Worm (Caenorhabditis elegans): ENCODE data around the gene srg-13.

srg-13 gene

ce11 chrIII:4703932-4704454, 31.9 kb downstream of the srg-13 start, which contains the start of the genes clp-2 and mrpl-16:
Gene clp-2, minus strand, starts transcription at chrIII:4704025.
Gene mrpl-16, plus strand, starts transcription at chrIII:4704404.
- TF ChIP-seq nhr-2 (tag; optimal IDR thresholded peaks at IDR 0.05) (no peak), pha-4 (tag; optimal IDR thresholded peaks at IDR 0.05) (no peak), mab-5 (tag; optimal IDR thresholded peaks at IDR 0.05) (no peak), lin-32 (GFP tag; optimal IDR thresholded peaks at IDR 0.05) (no peak), nhr-28 (tag; optimal IDR thresholded peaks at IDR 0.05) (no peak), zip-8 (tag; optimal IDR thresholded peaks at IDR 0.05) (no peak), hlh-1 (tag; optimal IDR thresholded peaks at IDR 0.05) (no peak), mls-2 (tag; optimal IDR thresholded peaks at IDR 0.05) (no peak), ceh-83 (GFP tag; optimal IDR thresholded peaks at IDR 0.05) (no peak), ces-1 (GFP tag; optimal IDR thresholded peaks at IDR 0.05) (no peak), ceh-39 (tag; optimal IDR thresholded peaks at IDR 0.05) (no peak), unc-62 (GFP tag; optimal IDR thresholded peaks at IDR 0.05) (no peak), drap-1 (GFP tag; optimal IDR thresholded peaks at IDR 0.05) (no peak), ham-2 (GFP tag; optimal IDR thresholded peaks at IDR 0.05) (no peak), flh-1 (GFP tag; optimal IDR thresholded peaks at IDR 0.05) (no peak), cnd-1 (tag; optimal IDR thresholded peaks at IDR 0.05) (no peak), ztf-11 (tag; optimal IDR thresholded peaks at IDR 0.05) (no peak)

- no peak for TF ChIP-seq nhr-28 (tag; optimal IDR thresholded peaks at IDR 0.05)
- no peak for TF ChIP-seq ces-1 (GFP tag; optimal IDR thresholded peaks at IDR 0.05)
- TF ChIP-seq zip-8 (tag; optimal IDR thresholded peaks at IDR 0.05) = no peak
- TF ChIP-seq mls-2 (tag; optimal IDR thresholded peaks at IDR 0.05) = no peak
- TF ChIP-seq ceh-43 (GFP tag; optimal IDR thresholded peaks at IDR 0.05) = no peak
- no peak for TF ChIP-seq unc-62 (GFP tag; optimal IDR thresholded peaks at IDR 0.05)
- TF ChIP-seq blmp-1 (tag; optimal IDR thresholded peaks at IDR 0.05) = no peak
Measured at ce11 chrIII:4705207-4705606, 33.2 kb downstream of the srg-13 start, which contains the start of gene pgap-2. Gene pgap-2, plus strand, starts transcription at chrIII:4705507.

ce11 chrIII:4706678-4707077, 34.6 kb downstream of the srg-13 start, which contains the start of gene T04A8.13:
Gene T04A8.13, plus strand, starts transcription at chrIII:4706978.
- no peak for TF ChIP-seq bed-3 (GFP tag; optimal IDR thresholded peaks at IDR 0.05)
- TF ChIP-seq mls-2 (tag; optimal IDR thresholded peaks at IDR 0.05) = no peak
- TF ChIP-seq ceh-83 (GFP tag; optimal IDR thresholded peaks at IDR 0.05) = no peak
- TF ChIP-seq lin-13 (tag; optimal IDR thresholded peaks at IDR 0.05) = no peak
- TF ChIP-seq lin-32 (GFP tag; optimal IDR thresholded peaks at IDR 0.05) = no peak
- TF ChIP-seq M03D4.4 (tag; optimal IDR thresholded peaks at IDR 0.05) = no peak
- TF ChIP-seq pha-4 (tag; optimal IDR thresholded peaks at IDR 0.05) = no peak
- no peak for TF ChIP-seq nhr-237 (tag; optimal IDR thresholded peaks at IDR 0.05)
- no peak for TF ChIP-seq ces-1 (GFP tag; optimal IDR thresholded peaks at IDR 0.05)
- TF ChIP-seq cnd-1 (tag; optimal IDR thresholded peaks at IDR 0.05) = no peak
- no peak for TF ChIP-seq sem-2 (GFP tag; optimal IDR thresholded peaks at IDR 0.05)
- no peak for TF ChIP-seq zip-8 (tag; optimal IDR thresholded peaks at IDR 0.05)
- TF ChIP-seq flh-1 (GFP tag; optimal IDR thresholded peaks at IDR 0.05) = no peak
- no peak for TF ChIP-seq elt-1 (tag; optimal IDR thresholded peaks at IDR 0.05; ENCODE audit: borderline replicate concordance, insufficient read depth)
- TF ChIP-seq ham-2 (GFP tag; optimal IDR thresholded peaks at IDR 0.05) = no peak
- no peak for TF ChIP-seq unc-62 (GFP tag; optimal IDR thresholded peaks at IDR 0.05)
- no peak for TF ChIP-seq drap-1 (GFP tag; optimal IDR thresholded peaks at IDR 0.05)
- no peak for TF ChIP-seq ceh-39 (tag; optimal IDR thresholded peaks at IDR 0.05)

- TF ChIP-seq hlh-1 (tag; optimal IDR thresholded peaks at IDR 0.05) (no peak), lin-13 (tag; optimal IDR thresholded peaks at IDR 0.05) (no peak), elt-3 (tag; optimal IDR thresholded peaks at IDR 0.05) (no peak), mep-1 (tag; optimal IDR thresholded peaks at IDR 0.05) (no peak), nhr-28 (tag; optimal IDR thresholded peaks at IDR 0.05) (no peak), ceh-83 (GFP tag; optimal IDR thresholded peaks at IDR 0.05) (no peak)
Measured at ce11 chrIII:4708909-4709308, 36.9 kb downstream of the srg-13 start, which contains the start of gene T04A8.18. Gene T04A8.18, plus strand, starts transcription at chrIII:4709209.

- TF ChIP-seq elt-3 (tag; optimal IDR thresholded peaks at IDR 0.05) = no peak
- TF ChIP-seq nhr-2 (tag; optimal IDR thresholded peaks at IDR 0.05) = no peak
- TF ChIP-seq unc-120 (tag; optimal IDR thresholded peaks at IDR 0.05; ENCODE audit: poor library complexity, severe bottlenecking) = no peak
- TF ChIP-seq ceh-43 (GFP tag; optimal IDR thresholded peaks at IDR 0.05) = no peak
Measured at ce11 chrIII:4715088-4715487, 43.0 kb downstream of the srg-13 start, which contains the start of gene him-18. Gene him-18, minus strand, starts transcription at chrIII:4715188.
